Fruit fly (Drosophila melanogaster) whole organism, embryonic: ENCODE measurements around the gene CG7386.
A peak's percentile ranks its signal among the peaks of the same experiment; 100 is the strongest.

ENCODE experiments used
- Ada2b ChIP-seq: fragments of 200-800 bp; sonication (Bioruptor generic); IDR thresholded peaks from 2 replicates; pipeline ENCODE4 v1.3.6; 2022; ENCODE audit warnings: missing biosample characterization, missing genetic modification characterization
- Awh ChIP-seq: fragments of 200-800 bp; sonication (Bioruptor generic); IDR thresholded peaks from 2 replicates; pipeline ENCODE4, ENCODE4 v1.3.6; 2022; ENCODE audit warnings: missing biosample characterization, missing genetic modification characterization
- Bteb2 ChIP-seq: fragments of 200-800 bp; sonication (Bioruptor generic); optimal IDR thresholded peaks from 2 replicates; lab custom pipeline; 2016; ENCODE audit warnings: missing biosample characterization, missing genetic modification characterization
- CG11093 ChIP-seq: fragments of 200-800 bp; sonication (Bioruptor generic); IDR thresholded peaks from 3 replicates; pipeline ENCODE4 v1.3.6; 2022; ENCODE audit warnings: missing biosample characterization, missing genetic modification characterization
- CG12155 ChIP-seq: fragments of 200-800 bp; sonication (Bioruptor generic); optimal IDR thresholded peaks from 3 replicates; lab custom pipeline; 2016; ENCODE audit warnings: missing biosample characterization, missing genetic modification characterization
- CG14710 ChIP-seq: fragments of 200-800 bp; sonication (Bioruptor generic); optimal IDR thresholded peaks from 3 replicates; lab custom pipeline; 2019; ENCODE audit warnings: missing biosample characterization, mild to moderate bottlenecking, missing genetic modification characterization, moderate library complexity
- CG15514 ChIP-seq: fragments of 200-800 bp; sonication (Bioruptor generic); optimal IDR thresholded peaks from 3 replicates; lab custom pipeline; 2017; ENCODE audit warnings: missing biosample characterization, missing genetic modification characterization, mild to moderate bottlenecking, moderate library complexity, missing genetic modification reagents
- CG1602 ChIP-seq: fragments of 200-800 bp; sonication (Bioruptor generic); optimal IDR thresholded peaks from 3 replicates; lab custom pipeline; 2016; ENCODE audit warnings: missing biosample characterization, missing genetic modification characterization
- CG17912 ChIP-seq: fragments of 200-800 bp; sonication (Bioruptor generic); optimal IDR thresholded peaks from 2 replicates; lab custom pipeline; 2018; ENCODE audit warnings: missing biosample characterization, mild to moderate bottlenecking, missing genetic modification characterization
- CG18599 ChIP-seq: fragments of 200-800 bp; sonication (Bioruptor generic); optimal IDR thresholded peaks from 3 replicates; lab custom pipeline; 2017; ENCODE audit warnings: missing biosample characterization, missing genetic modification characterization, mild to moderate bottlenecking, moderate library complexity, missing genetic modification reagents
- CG18764 ChIP-seq: fragments of 200-800 bp; sonication (Bioruptor generic); optimal IDR thresholded peaks from 3 replicates; lab custom pipeline; 2016; ENCODE audit warnings: missing biosample characterization, missing genetic modification characterization
- CG2116 ChIP-seq: fragments of 200-800 bp; sonication (Bioruptor generic); optimal IDR thresholded peaks from 3 replicates; lab custom pipeline; 2018; ENCODE audit warnings: missing biosample characterization, mild to moderate bottlenecking, missing genetic modification characterization
- CG2678 ChIP-seq: fragments of 200-800 bp; sonication (Bioruptor generic); optimal IDR thresholded peaks from 3 replicates; lab custom pipeline; 2019; ENCODE audit warnings: missing biosample characterization, mild to moderate bottlenecking, missing genetic modification characterization, moderate library complexity
- CG32767 ChIP-seq: fragments of 200-800 bp; sonication (Bioruptor generic); IDR thresholded peaks from 2 replicates; pipeline ENCODE4 v1.3.6; 2022; ENCODE audit warnings: missing biosample characterization, missing genetic modification characterization
- CG32772 ChIP-seq: fragments of 200-800 bp; sonication (Bioruptor generic); IDR thresholded peaks from 2 replicates; pipeline ENCODE4 v1.3.6; 2022; ENCODE audit warnings: missing biosample characterization, missing genetic modification characterization
- CG34376 ChIP-seq: fragments of 200-800 bp; sonication (Bioruptor generic); optimal IDR thresholded peaks from 2 replicates; lab custom pipeline; 2018; ENCODE audit warnings: missing biosample characterization, mild to moderate bottlenecking, missing genetic modification characterization
- CG7357 ChIP-seq: fragments of 200-800 bp; sonication (Bioruptor generic); IDR thresholded peaks from 3 replicates; pipeline ENCODE4 v1.3.6; 2022; ENCODE audit warnings: missing biosample characterization, missing genetic modification characterization
- CG8944 ChIP-seq: fragments of 200-800 bp; sonication (Bioruptor generic); optimal IDR thresholded peaks from 3 replicates; lab custom pipeline; 2016; ENCODE audit warnings: missing biosample characterization, missing genetic modification characterization
- CG9437 ChIP-seq: fragments of 200-800 bp; sonication (Bioruptor generic); optimal IDR thresholded peaks from 2 replicates; lab custom pipeline; 2018; ENCODE audit warnings: missing biosample characterization, mild to moderate bottlenecking, missing genetic modification characterization
- CTCF ChIP-seq: fragments of 200-800 bp; sonication (Bioruptor generic); optimal IDR thresholded peaks from 2 replicates; lab custom pipeline; 2017; ENCODE audit warnings: missing biosample characterization, mild to moderate bottlenecking, missing genetic modification characterization, moderate library complexity
- Dref ChIP-seq: fragments of 200-800 bp; sonication (Bioruptor generic); IDR thresholded peaks from 2 replicates; pipeline ENCODE4 v1.3.6; 2022; ENCODE audit warnings: missing biosample characterization, missing genetic modification characterization
- Fer1 ChIP-seq: fragments of 200-800 bp; sonication (Bioruptor generic); optimal IDR thresholded peaks from 2 replicates; lab custom pipeline; 2017; ENCODE audit warnings: missing biosample characterization, mild to moderate bottlenecking, missing genetic modification characterization
- Fer2 ChIP-seq: fragments of 200-800 bp; sonication (Bioruptor generic); optimal IDR thresholded peaks from 2 replicates; lab custom pipeline; 2018; ENCODE audit warnings: missing biosample characterization, mild to moderate bottlenecking, missing genetic modification characterization, moderate library complexity
- Gug ChIP-seq: fragments of 200-800 bp; sonication (Bioruptor generic); IDR thresholded peaks from 4 replicates; pipeline ENCODE4 v1.3.6; 2022; ENCODE audit warnings: missing biosample characterization, missing genetic modification characterization
- HLHmδ ChIP-seq: fragments of 200-800 bp; sonication (Bioruptor generic); optimal IDR thresholded peaks from 2 replicates; lab custom pipeline; 2018; ENCODE audit warnings: missing biosample characterization, mild to moderate bottlenecking, missing genetic modification characterization, moderate library complexity
- Lhr ChIP-seq: fragments of 200-800 bp; sonication (Bioruptor generic); optimal IDR thresholded peaks from 3 replicates; lab custom pipeline; 2017; ENCODE audit warnings: mild to moderate bottlenecking, missing biosample characterization, missing genetic modification reagents, missing genetic modification characterization
- Lim3 ChIP-seq: fragments of 200-800 bp; sonication (Bioruptor generic); IDR thresholded peaks from 2 replicates; pipeline ENCODE4 v1.3.6; 2022; ENCODE audit warnings: missing biosample characterization, missing genetic modification characterization
- NC2α ChIP-seq: fragments of 200-800 bp; sonication (Bioruptor generic); optimal IDR thresholded peaks from 2 replicates; lab custom pipeline; 2016; ENCODE audit warnings: missing biosample characterization, missing genetic modification characterization
- NK7.1 ChIP-seq: fragments of 200-800 bp; sonication (Bioruptor generic); optimal IDR thresholded peaks from 3 replicates; lab custom pipeline; 2016; ENCODE audit warnings: missing biosample characterization, missing genetic modification characterization
- Rfx ChIP-seq: fragments of 200-800 bp; sonication (Bioruptor generic); IDR thresholded peaks from 2 replicates; pipeline ENCODE4 v1.3.6; 2022; ENCODE audit warnings: missing biosample characterization, missing genetic modification characterization
- Scr ChIP-seq: fragments of 200-800 bp; sonication (Bioruptor generic); IDR thresholded peaks from 2 replicates; pipeline ENCODE4 v1.3.6; 2022; ENCODE audit warnings: missing biosample characterization, missing genetic modification characterization; ENCODE audit not compliant: partially characterized antibody
- Six4 ChIP-seq: fragments of 200-800 bp; sonication (Bioruptor generic); optimal IDR thresholded peaks from 2 replicates; lab custom pipeline; 2016; ENCODE audit warnings: missing biosample characterization, missing genetic modification characterization
- Stat92E ChIP-seq, 3 experiments: fragments of >200 bp in 2 of 3; fragments of 200-800 bp in 1 of 3; sonication (Bioruptor generic) in 1 of 3; optimal IDR thresholded peaks; 2 replicates each; lab custom pipeline; 2017 to 2019; ENCODE audit warnings: missing biosample characterization in 3 of 3, missing genetic modification characterization in 3 of 3, mild to moderate bottlenecking in 1 of 3, moderate library complexity in 1 of 3
- Usf ChIP-seq: fragments of 200-800 bp; sonication (Bioruptor generic); optimal IDR thresholded peaks from 2 replicates; lab custom pipeline; 2017; ENCODE audit warnings: missing genotype, missing biosample characterization, missing genetic modification characterization
- ci ChIP-seq: fragments of 200-800 bp; sonication (Bioruptor generic); IDR thresholded peaks from 3 replicates; pipeline ENCODE4 v1.3.6; 2022; ENCODE audit warnings: missing biosample characterization, missing genetic modification characterization
- crol ChIP-seq: fragments of 200-800 bp; sonication (Bioruptor generic); IDR thresholded peaks from 2 replicates; pipeline ENCODE4 v1.3.6; 2022; ENCODE audit warnings: missing biosample characterization, missing genetic modification characterization
- dpn ChIP-seq, 2 experiments: fragments of 200-800 bp; sonication (Bioruptor generic); optimal IDR thresholded peaks; 3 replicates each; lab custom pipeline; 2016; ENCODE audit warnings: missing biosample characterization in 2 of 2, missing genetic modification characterization in 2 of 2
- dysf ChIP-seq: fragments of 200-800 bp; sonication (Bioruptor generic); IDR thresholded peaks from 3 replicates; pipeline ENCODE4 v1.3.6; 2022; ENCODE audit warnings: missing biosample characterization, missing genetic modification characterization
- ems ChIP-seq: fragments of 200-800 bp; sonication (Bioruptor generic); optimal IDR thresholded peaks from 3 replicates; lab custom pipeline; 2016; ENCODE audit warnings: missing biosample characterization, missing genetic modification characterization
- eve ChIP-seq, 2 experiments: fragments of >200 bp; optimal IDR thresholded peaks; 2 replicates each; lab custom pipeline; 2017; ENCODE audit warnings: missing biosample characterization in 2 of 2, missing genetic modification characterization in 2 of 2
- gem ChIP-seq: fragments of 200-800 bp; sonication (Bioruptor generic); optimal IDR thresholded peaks from 2 replicates; lab custom pipeline; 2019; ENCODE audit warnings: missing biosample characterization, mild to moderate bottlenecking, missing genetic modification characterization, moderate library complexity
- h ChIP-seq: fragments of >200 bp; optimal IDR thresholded peaks from 2 replicates; lab custom pipeline; 2017
- her ChIP-seq: fragments of 200-800 bp; sonication (Bioruptor generic); optimal IDR thresholded peaks from 2 replicates; lab custom pipeline; 2016; ENCODE audit warnings: missing biosample characterization, missing genetic modification characterization
- lbe ChIP-seq: fragments of 200-800 bp; sonication (Bioruptor generic); optimal IDR thresholded peaks from 2 replicates; lab custom pipeline; 2016; ENCODE audit warnings: missing biosample characterization, mild to moderate bottlenecking, missing genetic modification characterization
- mirr ChIP-seq: fragments of 200-800 bp; sonication (Bioruptor generic); optimal IDR thresholded peaks from 3 replicates; lab custom pipeline; 2018; ENCODE audit warnings: missing biosample characterization, mild to moderate bottlenecking, missing genetic modification characterization
- nau ChIP-seq: fragments of 200-800 bp; sonication (Bioruptor generic); optimal IDR thresholded peaks from 3 replicates; lab custom pipeline; 2017; ENCODE audit warnings: missing biosample characterization, mild to moderate bottlenecking, missing genetic modification characterization, missing genetic modification reagents
- otp ChIP-seq: fragments of 200-800 bp; sonication (Bioruptor generic); IDR thresholded peaks from 3 replicates; pipeline ENCODE4, ENCODE4 v1.3.6; 2022; ENCODE audit warnings: missing biosample characterization, missing genetic modification characterization
- pho ChIP-seq: fragments of 200-800 bp; sonication (Bioruptor generic); optimal IDR thresholded peaks from 2 replicates; lab custom pipeline; 2016; ENCODE audit warnings: missing biosample characterization, missing genetic modification characterization
- slou ChIP-seq: fragments of 200-800 bp; sonication (Bioruptor generic); optimal IDR thresholded peaks from 3 replicates; lab custom pipeline; 2016; ENCODE audit warnings: missing biosample characterization, missing genetic modification characterization
- vfl ChIP-seq: fragments of 200-800 bp; sonication (Bioruptor generic); optimal IDR thresholded peaks from 2 replicates; lab custom pipeline; 2016; ENCODE audit warnings: missing biosample characterization, missing genetic modification characterization
- vvl ChIP-seq: fragments of 200-800 bp; sonication (Bioruptor generic); IDR thresholded peaks from 2 replicates; pipeline ENCODE4 v1.3.6; 2022; ENCODE audit warnings: missing biosample characterization, missing genetic modification characterization
- wor ChIP-seq: fragments of 200-800 bp; sonication (Bioruptor generic); IDR thresholded peaks from 2 replicates; pipeline ENCODE4 v1.3.6; 2022; ENCODE audit warnings: missing biosample characterization, missing genetic modification characterization
- zfh2 ChIP-seq: fragments of 200-800 bp; sonication (Bioruptor generic); optimal IDR thresholded peaks from 2 replicates; lab custom pipeline; 2016; ENCODE audit warnings: missing biosample characterization, missing genetic modification characterization

Gene CG7386

DNA sequence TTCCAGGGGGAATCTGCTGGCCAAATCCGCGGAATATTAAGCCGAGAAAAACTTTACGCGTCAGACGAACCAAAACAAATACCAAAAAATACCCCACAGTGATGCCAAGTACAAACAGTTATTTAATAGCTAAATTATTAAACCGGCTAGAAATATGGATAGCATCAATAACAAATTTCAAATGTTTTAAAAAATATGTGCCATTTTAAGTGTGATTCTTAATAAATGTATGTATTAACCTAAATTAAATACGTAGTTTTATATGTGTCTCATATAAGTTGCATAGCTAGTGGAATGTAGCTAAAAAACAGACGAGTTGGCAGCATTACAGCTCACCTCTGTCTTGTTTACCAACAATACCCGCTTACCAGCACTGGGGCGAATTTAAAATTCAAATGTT, 7.8 kb upstream of the CG7386 start, which contains the start of gene CG10274 (continued):
- TF ChIP-seq Awh (GFP tag; lab: Robert Waterston, UW), result no peak
- TF ChIP-seq CG34376, result peak; percentile 41
- peak; percentile 90 for TF ChIP-seq CG12155 (GFP tag; lab: Kevin White, UChicago)
- TF ChIP-seq Ada2b (GFP tag; lab: Robert Waterston, UW), result peak; percentile 60
- peak; percentile 55 for TF ChIP-seq Lhr (GFP tag; lab: Kevin White, UChicago)
- no peak for TF ChIP-seq CG18599 (GFP tag; lab: Kevin White, UChicago)
- no peak for TF ChIP-seq Dref (GFP tag; lab: Robert Waterston, UW)
- TF ChIP-seq Lim3 (GFP tag; lab: Robert Waterston, UW), result no peak
- TF ChIP-seq crol (GFP tag; lab: Robert Waterston, UW), result no peak
- no peak for TF ChIP-seq nau
- no peak for TF ChIP-seq CG17912 (GFP tag; lab: Kevin White, UChicago)
- TF ChIP-seq CG7357 (GFP tag; lab: Robert Waterston, UW), result peak; percentile 33; the same call in 1 of the 3 replicates
- no peak for TF ChIP-seq CTCF (GFP tag; lab: Kevin White, UChicago)
- peak; percentile 80 for TF ChIP-seq zfh2 (GFP tag; lab: Kevin White, UChicago)
- TF ChIP-seq CG2678 (tag; lab: Kevin White, UChicago), result no peak
- TF ChIP-seq CG32772, result peak; percentile 52; the same call in 1 of the 2 replicates
- TF ChIP-seq Bteb2 (GFP tag; lab: Kevin White, UChicago), result peak; percentile 75
- TF ChIP-seq NC2α, result peak; percentile 35
- TF ChIP-seq CG15514 (GFP tag; lab: Kevin White, UChicago), result no peak
- TF ChIP-seq HLHmδ (GFP tag; lab: Kevin White, UChicago), result no peak
- peak; percentile 77 for TF ChIP-seq CG2116 (GFP tag; lab: Kevin White, UChicago)
- peak; percentile 70 for TF ChIP-seq vvl (GFP tag; lab: Robert Waterston, UW)
- TF ChIP-seq eve (GFP tag; optimal IDR thresholded peaks at IDR 0.05; lab: Kevin White, UChicago), result no peak
- no peak for TF ChIP-seq mirr (GFP tag; lab: Kevin White, UChicago)
- no peak for TF ChIP-seq CG11093 (GFP tag; lab: Robert Waterston, UW)
- peak; percentile 89 for TF ChIP-seq pho (GFP tag; lab: Kevin White, UChicago)
- peak; percentile 79 for TF ChIP-seq Fer1
- peak; percentile 86 for TF ChIP-seq CG14710 (tag; lab: Kevin White, UChicago)
- TF ChIP-seq Rfx (GFP tag; lab: Robert Waterston, UW), result peak; percentile 86
- no peak for TF ChIP-seq otp (GFP tag; lab: Robert Waterston, UW)
- TF ChIP-seq CG1602 (GFP tag; lab: Kevin White, UChicago), result peak; percentile 71
- TF ChIP-seq ems (GFP tag; lab: Kevin White, UChicago), result peak; percentile 64
- peak; percentile 86 for TF ChIP-seq gem
- TF ChIP-seq Stat92E (GFP tag; optimal IDR thresholded peaks at IDR 0.05; lab: Kevin White, UChicago), result peak in 1 of 3 experiments; percentile 39
- peak; percentile 72 for TF ChIP-seq Fer2 (tag; lab: Kevin White, UChicago)
- no peak for TF ChIP-seq CG32767 (GFP tag; lab: Robert Waterston, UW)
- TF ChIP-seq Gug (GFP tag; lab: Robert Waterston, UW), result peak; percentile 65; the same call in 3 of the 4 replicates
- TF ChIP-seq dysf (GFP tag; lab: Robert Waterston, UW), result peak; percentile 66; the same call in 1 of the 3 replicates
- TF ChIP-seq Six4 (GFP tag; lab: Kevin White, UChicago), result peak; percentile 66
- TF ChIP-seq Scr, result no peak
- TF ChIP-seq CG9437 (GFP tag; lab: Kevin White, UChicago), result peak; percentile 67
- peak; percentile 29; the same call in 1 of the 2 replicates for TF ChIP-seq wor (GFP tag; lab: Robert Waterston, UW)
- TF ChIP-seq NK7.1 (GFP tag; lab: Kevin White, UChicago), result no peak
- TF ChIP-seq Usf (GFP tag; lab: Kevin White, UChicago), result peak; percentile 47
- peak; percentile 76 for TF ChIP-seq slou
- TF ChIP-seq CG18764, result peak; percentile 72
- TF ChIP-seq CG8944, result peak; percentile 63
- no peak for TF ChIP-seq h
- TF ChIP-seq vfl (GFP tag; lab: Kevin White, UChicago), result no peak
- peak; percentile 72 to 81 for TF ChIP-seq dpn (GFP tag; optimal IDR thresholded peaks at IDR 0.05; lab: Kevin White, UChicago)
- TF ChIP-seq ci, result peak; percentile 35; the same call in 1 of the 3 replicates
- peak; percentile 13 for TF ChIP-seq her
- TF ChIP-seq lbe (GFP tag; lab: Kevin White, UChicago), result no peak
